Fruit fly (Drosophila melanogaster): ENCODE measurements around the gene CG13731.

DNA sequence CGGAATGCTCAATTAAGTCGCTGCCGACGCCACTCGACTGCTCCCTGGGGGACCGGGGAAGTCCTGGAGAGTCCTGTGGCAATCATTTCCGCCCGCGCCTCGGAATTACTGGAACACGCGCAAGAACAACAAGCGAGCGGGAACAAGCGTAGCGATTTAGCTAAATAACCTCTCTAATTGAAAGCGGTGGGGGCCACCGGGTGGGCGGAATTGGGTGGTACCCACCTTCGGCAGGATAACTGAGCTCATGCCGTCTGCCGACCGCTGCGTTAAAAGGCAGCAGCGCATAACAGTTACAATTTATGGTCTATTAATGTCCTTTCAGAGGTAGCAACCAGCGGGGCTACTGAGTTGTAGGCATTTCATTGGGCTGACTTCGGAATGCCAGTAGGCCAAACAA is 42.4 kb downstream of the CG13731 start:
- no peak for TF ChIP-seq usp (GFP tag; optimal IDR thresholded peaks at IDR 0.05)
- TF ChIP-seq pan (optimal IDR thresholded peaks at IDR 0.05) = no peak
- no peak for TF ChIP-seq psq (optimal IDR thresholded peaks at IDR 0.05)
- TF ChIP-seq CG8478 (optimal IDR thresholded peaks at IDR 0.05) = no peak
- no peak for TF ChIP-seq Dll (optimal IDR thresholded peaks at IDR 0.05)
- no peak for TF ChIP-seq EcR (GFP tag; optimal IDR thresholded peaks at IDR 0.05)

Data from whole organism.